Worm (Caenorhabditis elegans) whole organism, L2 larva: ENCODE data around the gene clec-251.

Experiments
- ceh-16 ChIP-seq: fragments of 150-350 bp; optimal IDR thresholded peaks from 2 replicates; lab custom pipeline; 2014; ENCODE audit warnings: missing biosample characterization, missing genetic modification characterization
- ceh-82 ChIP-seq: fragments of 150-350 bp; optimal IDR thresholded peaks from 2 replicates; lab custom pipeline; 2014; ENCODE audit warnings: missing biosample characterization, missing genetic modification characterization
- gmeb-1 ChIP-seq: fragments of 150-350 bp; optimal IDR thresholded peaks from 2 replicates; lab custom pipeline; 2014; ENCODE audit warnings: missing biosample characterization, missing genetic modification characterization
- nhr-11 ChIP-seq: fragments of 150-350 bp; optimal IDR thresholded peaks from 2 replicates; lab custom pipeline; 2014; ENCODE audit warnings: missing biosample characterization, missing genetic modification characterization

DNA sequence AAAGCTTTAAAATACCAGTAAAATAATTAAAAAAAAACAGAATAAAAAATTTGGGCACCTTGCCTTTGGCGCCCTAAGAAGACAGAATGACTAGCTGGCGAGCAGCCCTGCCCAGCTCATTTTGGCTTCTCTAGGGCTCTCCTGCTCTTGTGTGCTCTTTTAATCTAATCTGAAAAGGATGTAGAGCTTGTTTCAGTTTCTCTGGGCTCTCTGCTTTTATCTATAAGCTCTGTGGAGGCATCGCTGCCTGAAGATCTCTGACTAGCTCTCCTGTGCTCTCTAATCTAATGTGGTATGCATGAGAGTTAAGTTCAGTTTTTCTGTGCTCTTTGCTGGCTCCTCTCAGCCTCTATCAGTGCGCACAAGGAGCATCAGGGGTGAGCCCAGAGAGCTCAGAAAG, 20.9 kb downstream of the clec-251 start:
- TF ChIP-seq nhr-11 (tag; lab: Kevin White, UChicago), result no peak
- no peak for TF ChIP-seq gmeb-1
- no peak for TF ChIP-seq ceh-82 (tag; lab: Kevin White, UChicago)
- no peak for TF ChIP-seq ceh-16 (tag; lab: Kevin White, UChicago)
